Worm (Caenorhabditis elegans) whole organism, L4 larva: ENCODE results near the gene cwf-19L2.

Experiments used
- Y5F2A.4 ChIP-seq: fragments of 200-800 bp; sonication (Bioruptor generic); optimal IDR thresholded peaks from 2 replicates; lab custom pipeline; 2018; ENCODE audit warnings: mild to moderate bottlenecking, missing genetic modification characterization, missing compliant biosample characterization
- ZK546.5 ChIP-seq, 2 experiments: sonication (generic microtip); optimal IDR thresholded peaks; 2 replicates each; lab custom pipeline; 2017; ENCODE audit warnings: missing biosample characterization in 2 of 2, missing genetic modification characterization in 2 of 2
- ama-1 ChIP-seq: fragments of 150-350 bp; optimal IDR thresholded peaks from 2 replicates; lab custom pipeline; 2014; ENCODE audit warnings: inconsistent platforms, mixed read lengths
- attf-4 ChIP-seq: sonication (generic microtip); optimal IDR thresholded peaks from 3 replicates; lab custom pipeline; 2017; ENCODE audit warnings: missing biosample characterization, missing genetic modification characterization
- ceh-82 ChIP-seq: sonication (generic microtip); optimal IDR thresholded peaks from 2 replicates; lab custom pipeline; 2017; ENCODE audit warnings: missing biosample characterization, missing genetic modification characterization
- daf-19 ChIP-seq: fragments of 200-800 bp; sonication (Bioruptor generic); conservative IDR thresholded peaks from 2 replicates; pipeline ENCODE4 v1.3.6; 2022; ENCODE audit warnings: missing genetic modification characterization, missing compliant biosample characterization
- dve-1 ChIP-seq: sonication (generic microtip); optimal IDR thresholded peaks from 2 replicates; lab custom pipeline; 2017; ENCODE audit warnings: antibody characterized with exemption, mild to moderate bottlenecking, missing genetic modification characterization, missing compliant biosample characterization; ENCODE audit not compliant: insufficient read depth
- hmg-1.1 ChIP-seq: fragments of 200-800 bp; sonication (Bioruptor generic); IDR thresholded peaks from 2 replicates; pipeline ENCODE4 v1.3.6; 2022; ENCODE audit warnings: missing genetic modification reagents, missing genetic modification characterization, missing compliant biosample characterization
- mdl-1 ChIP-seq, 2 experiments: fragments of 150-350 bp in 1 of 2; sonication (generic microtip) in 1 of 2; optimal IDR thresholded peaks; 2 replicates each; lab custom pipeline; 2014 to 2017; ENCODE audit warnings: missing biosample characterization in 2 of 2, missing genetic modification characterization in 2 of 2
- mes-2 ChIP-seq: sonication (generic microtip); optimal IDR thresholded peaks from 2 replicates; lab custom pipeline; 2016; ENCODE audit warnings: missing genotype, mild to moderate bottlenecking, missing genetic modification characterization, missing compliant biosample characterization; ENCODE audit not compliant: poor library complexity, severe bottlenecking
- nhr-41 ChIP-seq: fragments of 200-800 bp; sonication (Bioruptor generic); IDR thresholded peaks from 2 replicates; pipeline ENCODE4 v1.3.6; 2022; ENCODE audit warnings: missing genetic modification reagents, missing genetic modification characterization, missing compliant biosample characterization
- skn-1 ChIP-seq: fragments of 150-350 bp; optimal IDR thresholded peaks from 2 replicates; lab custom pipeline; 2014; ENCODE audit warnings: missing biosample characterization, missing genetic modification characterization

- TF ChIP-seq skn-1 (tag; lab: Kevin White, UChicago) (no peak), hmg-1.1 (GFP tag; lab: Robert Waterston, UW) (no peak), mdl-1 (tag; optimal IDR thresholded peaks at IDR 0.05; lab: Kevin White, UChicago) (no peak), ceh-82 (tag; lab: Kevin White, UChicago) (no peak), Y5F2A.4 (GFP tag; lab: Kevin White, UChicago) (no peak), ama-1 (no peak), nhr-41 (GFP tag; lab: Robert Waterston, UW) (no peak), daf-19 (GFP tag; lab: Robert Waterston, UW) (no peak), ZK546.5 (tag; optimal IDR thresholded peaks at IDR 0.05; lab: Kevin White, UChicago) (no peak), attf-4 (tag; lab: Kevin White, UChicago) (no peak), mes-2 (tag; lab: Kevin White, UChicago) (no peak), dve-1 (no peak)
These were observed 18.1 kb upstream of the cwf-19L2 start, which contains the start of gene psd-1 for ce11 chrIII:7275296-7275695.
